Worm (Caenorhabditis elegans) whole organism, young adult: Measurements from ENCODE around the gene madf-4.
"Not testable (repeated sequence)": the region's sequence is repeated elsewhere in the genome, so short reads cannot be mapped to it uniquely, and the experiment has no call there.

Source experiments
- B0019.2 ChIP-seq: fragments of 200-800 bp; sonication (Bioruptor generic); conservative IDR thresholded peaks from 2 replicates; pipeline ENCODE4 v1.3.6; 2022; ENCODE audit warnings: missing genetic modification reagents, missing genetic modification characterization, missing compliant biosample characterization
- F10E7.11 ChIP-seq: sonication (generic microtip); optimal IDR thresholded peaks from 2 replicates; lab custom pipeline; 2017; ENCODE audit warnings: mild to moderate bottlenecking, missing genetic modification characterization, moderate library complexity, missing compliant biosample characterization
- K12H6.12 ChIP-seq: fragments of 200-800 bp; sonication (Bioruptor generic); optimal IDR thresholded peaks from 2 replicates; lab custom pipeline; 2018; ENCODE audit warnings: mild to moderate bottlenecking, missing genetic modification characterization, missing compliant biosample characterization
- attf-5 ChIP-seq: fragments of 200-800 bp; sonication (Bioruptor generic); optimal IDR thresholded peaks from 2 replicates; lab custom pipeline; 2018; ENCODE audit warnings: mild to moderate bottlenecking, missing genetic modification characterization, missing compliant biosample characterization
- bed-1 ChIP-seq: fragments of 200-800 bp; sonication (Bioruptor generic); IDR thresholded peaks from 2 replicates; pipeline ENCODE4 v1.3.6; 2022; ENCODE audit warnings: missing genetic modification reagents, missing genetic modification characterization, missing compliant biosample characterization
- nhr-90 ChIP-seq: sonication (generic microtip); optimal IDR thresholded peaks from 2 replicates; lab custom pipeline; 2016; ENCODE audit warnings: missing genotype, mild to moderate bottlenecking, missing genetic modification characterization, missing compliant biosample characterization
- rec-8 ChIP-seq, 2 experiments: sonication (generic microtip); optimal IDR thresholded peaks; 2 replicates each; lab custom pipeline; 2016; ENCODE audit warnings: mild to moderate bottlenecking in 2 of 2, missing genetic modification characterization in 2 of 2, missing genetic modification reagents in 2 of 2, missing genotype in 2 of 2, missing biosample characterization in 1 of 2, missing compliant biosample characterization in 1 of 2, moderate library complexity in 1 of 2

DNA sequence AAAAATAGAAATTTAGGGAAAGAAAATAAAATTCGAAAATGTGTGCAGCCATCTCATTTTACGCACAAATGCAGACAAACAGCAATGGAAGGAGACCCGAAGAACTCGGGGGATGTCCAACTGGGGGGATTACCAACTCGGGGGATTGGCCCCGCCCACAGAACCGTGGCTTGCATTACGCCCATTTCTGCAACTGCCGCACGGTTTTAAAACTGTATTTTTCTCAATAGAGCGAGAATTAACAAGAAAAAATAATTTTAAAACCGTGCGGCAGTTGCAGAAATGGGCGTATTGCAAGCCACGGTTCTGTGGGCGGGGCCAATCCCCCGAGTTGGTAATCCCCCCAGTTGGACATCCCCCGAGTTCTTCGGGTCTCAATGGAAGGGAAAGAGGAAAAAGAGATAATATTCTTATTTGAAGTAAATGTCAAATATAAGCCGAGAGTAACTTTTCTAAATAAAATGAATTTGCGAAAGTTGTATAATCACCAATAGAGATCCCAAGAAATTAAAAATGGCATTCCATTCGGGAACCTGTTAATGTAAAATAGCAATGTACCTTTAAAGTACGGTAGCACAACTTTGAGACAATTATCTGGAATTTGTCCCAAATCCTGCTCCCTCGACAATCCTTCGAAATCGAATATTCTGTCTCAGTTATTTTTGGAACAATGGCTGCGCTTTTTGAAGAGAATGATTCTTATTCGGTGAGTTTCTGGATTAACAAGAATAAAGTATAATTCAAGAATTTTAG is 18.6 kb upstream of the madf-4 start, which contains the start of the genes ruvb-1 and tofu-1:
- TF ChIP-seq B0019.2 (GFP tag; lab: Robert Waterston, UW) (0 out of 2 replicates have a peak, but pooled peaks have one; percentile 45), K12H6.12 (tag; lab: Kevin White, UChicago) (peak; percentile 14), attf-5 (GFP tag; lab: Kevin White, UChicago) (peak; percentile 74), nhr-90 (tag; lab: Kevin White, UChicago) (peak; percentile 29)
- not testable (repeated sequence) for TF ChIP-seq rec-8 (tag; optimal IDR thresholded peaks at IDR 0.05; lab: Kevin White, UChicago); F10E7.11; bed-1 (GFP tag; lab: Robert Waterston, UW)
